Worm (Caenorhabditis elegans): ENCODE data around the gene srj-13.

Gene srj-13

DNA sequence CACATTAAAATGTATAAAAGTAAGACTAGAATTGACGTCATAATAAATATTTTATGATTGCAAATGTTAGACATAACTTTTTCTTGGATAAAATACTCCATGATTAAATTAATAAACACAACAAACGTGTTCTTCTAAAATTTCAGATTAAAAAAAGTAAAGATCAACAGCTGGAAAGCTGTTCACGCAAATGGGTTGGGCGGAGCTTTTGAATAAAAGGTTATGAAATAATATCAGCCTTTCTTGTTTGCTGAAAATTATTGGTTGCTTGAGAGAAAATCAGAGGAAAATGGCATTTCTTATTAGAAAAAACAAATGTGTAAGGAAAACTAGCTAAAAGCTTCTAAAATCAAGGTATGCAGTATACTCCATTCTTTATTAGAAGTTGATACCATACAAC is 14.7 kb upstream of the srj-13 start, which contains the start of gene C02H6.3:
TSS of gene C02H6.3 (minus strand) at position 101 of the 400 bp plus-strand sequence.
- no peak for TF ChIP-seq zag-1 (tag; optimal IDR thresholded peaks at IDR 0.05)
- TF ChIP-seq ceh-82 (tag; optimal IDR thresholded peaks at IDR 0.05): no peak
- no peak for TF ChIP-seq skn-1 (tag; optimal IDR thresholded peaks at IDR 0.05)
- no peak for TF ChIP-seq elt-1 (tag; optimal IDR thresholded peaks at IDR 0.05)
- TF ChIP-seq fos-1 (tag; optimal IDR thresholded peaks at IDR 0.05): no peak
- TF ChIP-seq ama-1 (optimal IDR thresholded peaks at IDR 0.05): no peak
- no peak for TF ChIP-seq nhr-77 (tag; optimal IDR thresholded peaks at IDR 0.05)
- TF ChIP-seq nhr-25 (tag; optimal IDR thresholded peaks at IDR 0.05): no peak
- TF ChIP-seq nhr-12 (tag; optimal IDR thresholded peaks at IDR 0.05): no peak
- no peak for TF ChIP-seq jun-1 (tag; optimal IDR thresholded peaks at IDR 0.05)
- TF ChIP-seq hmg-11 (tag; optimal IDR thresholded peaks at IDR 0.05): no peak
- no peak for TF ChIP-seq aly-2 (tag; optimal IDR thresholded peaks at IDR 0.05)
- TF ChIP-seq daf-12 (tag; optimal IDR thresholded peaks at IDR 0.05): no peak

DNA sequence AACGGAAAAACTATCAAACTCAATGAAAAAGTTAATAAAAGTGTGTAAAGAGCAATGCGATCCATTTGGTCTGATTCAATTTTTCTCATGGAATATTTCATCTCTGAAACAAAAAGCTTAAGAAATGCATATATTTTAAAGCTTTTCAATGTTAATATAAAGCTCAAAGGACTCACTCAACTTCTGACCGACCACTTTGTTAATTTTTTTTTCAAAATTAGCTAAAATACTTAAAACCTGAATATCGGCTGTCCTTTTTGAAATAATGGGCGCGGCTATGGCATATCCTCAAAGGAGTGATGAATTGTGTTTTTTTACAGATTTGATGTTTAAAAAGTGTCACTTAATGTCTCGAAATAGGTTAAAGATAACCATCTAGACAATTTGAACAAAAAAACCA is 12.7 kb upstream of the srj-13 start, which contains the start of gene C02H6.1:
TSS of gene C02H6.1 (minus strand) at position 101 of the 400 bp plus-strand sequence.
- TF ChIP-seq nhr-28 (tag; optimal IDR thresholded peaks at IDR 0.05): no peak
- TF ChIP-seq lin-15B (tag; optimal IDR thresholded peaks at IDR 0.05): no peak
- TF ChIP-seq nhr-25 (tag; optimal IDR thresholded peaks at IDR 0.05): no peak
- no peak for TF ChIP-seq ceh-82 (tag; optimal IDR thresholded peaks at IDR 0.05)
- TF ChIP-seq egl-5 (tag; optimal IDR thresholded peaks at IDR 0.05): no peak
- no peak for TF ChIP-seq tbx-2 (tag; optimal IDR thresholded peaks at IDR 0.05)
- no peak for TF ChIP-seq hmg-11 (tag; optimal IDR thresholded peaks at IDR 0.05)
- no peak for TF ChIP-seq nhr-11 (tag; optimal IDR thresholded peaks at IDR 0.05)

DNA sequence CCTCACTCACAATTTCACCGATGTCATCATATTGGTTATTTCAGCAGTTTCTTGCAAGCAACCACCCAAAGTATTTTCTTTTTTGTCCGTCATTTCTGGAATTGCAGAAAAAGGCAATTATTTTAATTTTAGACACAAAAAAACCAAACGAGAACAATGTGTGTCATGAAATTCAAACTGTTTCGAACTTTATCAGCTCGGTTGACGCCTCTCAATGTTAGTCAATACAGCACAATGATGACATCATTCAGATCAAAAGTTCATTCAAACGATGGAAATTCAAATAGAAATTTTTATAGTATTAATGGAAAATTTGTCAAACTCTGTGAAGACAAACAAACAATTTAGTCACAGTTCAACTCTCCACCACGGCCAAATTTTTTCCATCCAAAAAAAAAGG is 10.5 kb upstream of the srj-13 start, which contains the start of gene fbxa-105:
TSS of gene fbxa-105 (minus strand) at position 97 of the 400 bp plus-strand sequence.
- TF ChIP-seq mdl-1 (tag; optimal IDR thresholded peaks at IDR 0.05) (no peak), nfya-1 (tag; optimal IDR thresholded peaks at IDR 0.05; ENCODE audit: insufficient read depth) (no peak), nhr-25 (tag; optimal IDR thresholded peaks at IDR 0.05) (no peak), pha-4 (tag; optimal IDR thresholded peaks at IDR 0.05) (peak; percentile 48), ceh-16 (tag; optimal IDR thresholded peaks at IDR 0.05) (no peak), pqm-1 (tag; optimal IDR thresholded peaks at IDR 0.05) (peak; percentile 9), nhr-28 (tag; optimal IDR thresholded peaks at IDR 0.05) (no peak), elt-2 (tag; optimal IDR thresholded peaks at IDR 0.05) (peak; percentile 60)

DNA sequence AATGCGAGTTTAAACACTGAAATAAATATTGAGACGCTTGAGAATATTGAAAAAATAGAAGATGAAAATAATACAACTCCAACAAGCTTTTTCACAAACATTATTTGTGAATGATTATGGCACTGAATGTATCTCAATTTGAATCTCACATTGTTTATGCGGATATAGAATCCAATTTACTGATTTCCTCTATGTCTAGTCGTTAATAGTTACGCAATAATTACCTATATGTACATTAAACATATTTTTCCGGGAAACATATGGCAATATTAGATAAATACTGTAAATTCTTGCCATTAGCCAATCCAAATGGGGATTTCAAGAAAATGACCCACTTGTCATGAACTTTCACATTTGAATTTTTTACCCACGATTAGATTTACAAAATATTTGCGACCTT is 7.1 kb upstream of the srj-13 start, which contains the start of gene srx-9:
TSS of gene srx-9 (minus strand) at position 101 of the 400 bp plus-strand sequence.
- TF ChIP-seq aly-2 (tag; optimal IDR thresholded peaks at IDR 0.05) (no peak), jun-1 (tag; optimal IDR thresholded peaks at IDR 0.05) (no peak), snpc-4 (tag; optimal IDR thresholded peaks at IDR 0.05) (no peak)

DNA sequence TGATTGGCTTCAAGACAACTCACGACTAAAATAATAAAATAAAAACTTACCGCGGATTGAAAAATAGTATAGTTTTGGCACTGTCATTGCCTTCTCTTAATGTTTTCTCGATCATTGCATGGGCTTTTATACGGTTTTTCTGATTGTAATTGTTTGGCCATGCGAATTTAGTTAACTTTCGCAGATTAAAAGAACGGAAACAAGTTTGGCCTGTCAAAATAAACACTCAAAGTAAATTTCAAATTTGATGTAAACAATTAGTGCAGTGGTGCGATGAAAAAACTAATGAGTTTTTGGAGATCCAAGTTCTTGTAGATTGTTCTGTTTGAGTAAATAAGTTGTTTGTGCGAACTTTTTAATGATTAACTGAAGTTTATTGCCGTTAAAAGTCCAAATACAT is 3.3 kb upstream of the srj-13 start, which contains the start of gene gst-41:
TSS of gene gst-41 (minus strand) at position 101 of the 400 bp plus-strand sequence.
- no peak for TF ChIP-seq unc-62 (GFP tag; optimal IDR thresholded peaks at IDR 0.05)
- TF ChIP-seq skn-1 (tag; optimal IDR thresholded peaks at IDR 0.05): no peak
- TF ChIP-seq nhr-237 (tag; optimal IDR thresholded peaks at IDR 0.05): no peak
- no peak for TF ChIP-seq eor-1 (tag; optimal IDR thresholded peaks at IDR 0.05)
- TF ChIP-seq nhr-23 (tag; optimal IDR thresholded peaks at IDR 0.05): no peak

DNA sequence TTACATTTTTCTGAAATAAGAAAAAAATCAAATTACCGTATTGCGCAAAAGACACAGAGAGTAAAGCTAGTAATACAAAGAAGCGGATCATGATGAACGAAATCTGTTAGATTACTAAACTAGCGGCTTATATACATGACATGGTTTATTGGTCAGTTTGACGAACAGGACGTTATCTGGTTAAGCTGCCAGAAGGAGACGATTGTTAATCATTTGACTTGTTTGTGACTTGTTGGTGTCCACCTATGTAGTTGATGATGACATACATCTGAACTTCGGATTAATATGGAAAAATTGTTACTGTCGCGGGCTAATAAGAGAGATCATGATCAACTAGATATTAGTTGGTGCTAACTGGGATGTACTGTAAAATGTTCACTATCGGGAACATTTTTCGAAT is 2.4 kb upstream of the srj-13 start, which contains the start of gene cnc-9:
TSS of gene cnc-9 (minus strand) at position 101 of the 400 bp plus-strand sequence.
- TF ChIP-seq elt-2 (tag; optimal IDR thresholded peaks at IDR 0.05) (no peak), tbx-2 (tag; optimal IDR thresholded peaks at IDR 0.05) (no peak), nhr-12 (tag; optimal IDR thresholded peaks at IDR 0.05) (no peak), lin-39 (tag; optimal IDR thresholded peaks at IDR 0.05) (no peak), elt-1 (tag; optimal IDR thresholded peaks at IDR 0.05) (no peak), ama-1 (optimal IDR thresholded peaks at IDR 0.05) (no peak), unc-62 (GFP tag; optimal IDR thresholded peaks at IDR 0.05) (no peak), R02D3.7 (tag; optimal IDR thresholded peaks at IDR 0.05) (no peak), skn-1 (tag; optimal IDR thresholded peaks at IDR 0.05) (no peak), mml-1 (tag; optimal IDR thresholded peaks at IDR 0.05) (no peak)

Data from whole organism, L3 larva.